Fruit fly (Drosophila melanogaster): ENCODE results near the gene Mlc1.

dm6 chr3R:27685074-27685473 is 25.1 kb upstream of the Mlc1 start:
- TF ChIP-seq Myc (optimal IDR thresholded peaks at IDR 0.05) (no peak), HLH106 (tag; optimal IDR thresholded peaks at IDR 0.05) (no peak), dsf (GFP tag; optimal IDR thresholded peaks at IDR 0.05; ENCODE audit: borderline replicate concordance) (no peak), h (GFP tag; optimal IDR thresholded peaks at IDR 0.05) (no peak), Abd-B (GFP tag; optimal IDR thresholded peaks at IDR 0.05) (no peak), pan (optimal IDR thresholded peaks at IDR 0.05) (no peak), Jra (GFP tag; optimal IDR thresholded peaks at IDR 0.05) (no peak), br (GFP tag; optimal IDR thresholded peaks at IDR 0.05) (no peak), psq (GFP tag; optimal IDR thresholded peaks at IDR 0.05) (no peak), foxo (GFP tag; optimal IDR thresholded peaks at IDR 0.05) (no peak), dl (GFP tag; optimal IDR thresholded peaks at IDR 0.05; ENCODE audit: insufficient read depth in 1 of 2, partially characterized antibody in 2 of 2) (no peak), CrebA (GFP tag; optimal IDR thresholded peaks at IDR 0.05; ENCODE audit: borderline replicate concordance) (no peak), Hr78 (GFP tag; optimal IDR thresholded peaks at IDR 0.05) (no peak), tai (GFP tag; optimal IDR thresholded peaks at IDR 0.05) (no peak)

All from whole organism, wandering third instar larva.